Fruit fly (Drosophila melanogaster) whole organism, embryonic: Measurements from ENCODE around the gene CG17666.

Source experiments
- CG10267 ChIP-seq: fragments of 200-800 bp; sonication (Bioruptor generic); optimal IDR thresholded peaks from 2 replicates; lab custom pipeline; 2018; ENCODE audit warnings: missing biosample characterization, mild to moderate bottlenecking, missing genetic modification characterization, moderate library complexity
- CG14710 ChIP-seq: fragments of 200-800 bp; sonication (Bioruptor generic); optimal IDR thresholded peaks from 3 replicates; lab custom pipeline; 2019; ENCODE audit warnings: missing biosample characterization, mild to moderate bottlenecking, missing genetic modification characterization, moderate library complexity
- CG15601 ChIP-seq: fragments of 200-800 bp; sonication (Bioruptor generic); optimal IDR thresholded peaks from 3 replicates; lab custom pipeline; 2019; ENCODE audit warnings: missing biosample characterization, mild to moderate bottlenecking, missing genetic modification characterization, moderate library complexity
- CG32532 ChIP-seq: fragments of 200-800 bp; sonication (Bioruptor generic); IDR thresholded peaks from 2 replicates; pipeline ENCODE4 v1.3.6; 2022; ENCODE audit warnings: missing biosample characterization, missing genetic modification characterization
- CTCF ChIP-seq: fragments of 200-800 bp; sonication (Bioruptor generic); optimal IDR thresholded peaks from 2 replicates; lab custom pipeline; 2017; ENCODE audit warnings: missing biosample characterization, mild to moderate bottlenecking, missing genetic modification characterization, moderate library complexity
- bigmax ChIP-seq: fragments of 200-800 bp; sonication (Bioruptor generic); optimal IDR thresholded peaks from 2 replicates; lab custom pipeline; 2018; ENCODE audit warnings: missing biosample characterization, mild to moderate bottlenecking, missing genetic modification characterization
- cad ChIP-seq: fragments of >200 bp; optimal IDR thresholded peaks from 2 replicates; lab custom pipeline; 2017; ENCODE audit warnings: missing biosample characterization, missing genetic modification characterization

DNA sequence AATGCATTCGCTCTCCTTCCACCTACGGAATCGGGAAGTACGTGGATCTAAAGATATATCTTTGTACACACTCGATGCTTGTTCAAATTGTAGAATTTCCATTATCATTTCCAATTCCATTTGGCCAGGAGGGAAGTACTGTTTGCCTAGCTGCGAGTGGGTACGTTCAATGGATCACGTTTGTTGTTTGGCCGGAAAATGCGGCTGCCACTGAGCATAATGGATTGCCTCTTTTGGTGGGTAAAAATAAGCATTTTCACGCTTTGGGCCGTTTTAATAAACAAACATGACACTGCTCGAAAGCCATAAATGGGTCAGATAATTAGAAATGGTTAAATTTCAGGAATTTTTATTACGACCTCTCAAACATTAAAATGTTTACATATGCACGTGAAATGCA, 52.2 kb downstream of the CG17666 start:
- TF ChIP-seq CG32532 (GFP tag; lab: Robert Waterston, UW): no peak
- no peak for TF ChIP-seq bigmax (GFP tag; lab: Kevin White, UChicago)
- no peak for TF ChIP-seq CG14710
- TF ChIP-seq cad (GFP tag; lab: Kevin White, UChicago): no peak
- no peak for TF ChIP-seq CG15601
- TF ChIP-seq CTCF (GFP tag; lab: Kevin White, UChicago): no peak
- no peak for TF ChIP-seq CG10267 (tag; lab: Kevin White, UChicago)
